Fruit fly (Drosophila melanogaster) whole organism, embryonic: Measurements from ENCODE around the gene CG46463.

ENCODE experiments used
- Atf3 ChIP-seq: fragments of 200-800 bp; sonication (Bioruptor generic); optimal IDR thresholded peaks from 3 replicates; lab custom pipeline; 2016; ENCODE audit warnings: missing biosample characterization, missing genetic modification characterization
- CG10431 ChIP-seq: fragments of 200-800 bp; sonication (Bioruptor generic); optimal IDR thresholded peaks from 3 replicates; lab custom pipeline; 2018; ENCODE audit warnings: missing biosample characterization, mild to moderate bottlenecking, missing genetic modification characterization
- CG10979 ChIP-seq: fragments of 200-800 bp; sonication (Bioruptor generic); optimal IDR thresholded peaks from 2 replicates; lab custom pipeline; 2018; ENCODE audit warnings: missing biosample characterization, mild to moderate bottlenecking, missing genetic modification characterization, moderate library complexity
- CG11456 ChIP-seq: fragments of 200-800 bp; sonication (Bioruptor generic); IDR thresholded peaks from 3 replicates; pipeline ENCODE4 v1.3.6; 2022; ENCODE audit warnings: missing biosample characterization, missing genetic modification characterization
- CG12155 ChIP-seq: fragments of 200-800 bp; sonication (Bioruptor generic); optimal IDR thresholded peaks from 3 replicates; lab custom pipeline; 2016; ENCODE audit warnings: missing biosample characterization, missing genetic modification characterization
- CG12299 ChIP-seq: fragments of 200-800 bp; sonication (Bioruptor generic); optimal IDR thresholded peaks from 2 replicates; lab custom pipeline; 2018; ENCODE audit warnings: missing biosample characterization, mild to moderate bottlenecking, missing genetic modification characterization
- CG13775 ChIP-seq: fragments of 200-800 bp; sonication (Bioruptor generic); optimal IDR thresholded peaks from 3 replicates; lab custom pipeline; 2017; ENCODE audit warnings: missing biosample characterization, mild to moderate bottlenecking, missing genetic modification characterization
- CG14441 ChIP-seq: fragments of 200-800 bp; sonication (Bioruptor generic); IDR thresholded peaks from 2 replicates; pipeline ENCODE4 v1.3.6; 2022; ENCODE audit warnings: missing biosample characterization, missing genetic modification characterization
- CG14860 ChIP-seq: fragments of 200-800 bp; sonication (Bioruptor generic); IDR thresholded peaks from 3 replicates; pipeline ENCODE4 v1.3.6; 2022; ENCODE audit warnings: missing biosample characterization, missing genetic modification characterization; ENCODE audit not compliant: partially characterized antibody
- CG1529 ChIP-seq: fragments of 200-800 bp; sonication (Bioruptor generic); optimal IDR thresholded peaks from 3 replicates; lab custom pipeline; 2018; ENCODE audit warnings: missing biosample characterization, missing genetic modification characterization
- CG16779 ChIP-seq: fragments of 200-800 bp; sonication (Bioruptor generic); IDR thresholded peaks from 2 replicates; pipeline ENCODE4 v1.3.6; 2022; ENCODE audit warnings: missing biosample characterization, missing genetic modification characterization
- CG17912 ChIP-seq: fragments of 200-800 bp; sonication (Bioruptor generic); optimal IDR thresholded peaks from 2 replicates; lab custom pipeline; 2018; ENCODE audit warnings: missing biosample characterization, mild to moderate bottlenecking, missing genetic modification characterization
- CG18476 ChIP-seq: fragments of 200-800 bp; sonication (Bioruptor generic); optimal IDR thresholded peaks from 2 replicates; lab custom pipeline; 2016; ENCODE audit warnings: missing biosample characterization, mild to moderate bottlenecking, missing genetic modification characterization
- CG30431 ChIP-seq: fragments of 200-800 bp; sonication (Bioruptor generic); optimal IDR thresholded peaks from 2 replicates; lab custom pipeline; 2017; ENCODE audit warnings: missing biosample characterization, missing genetic modification characterization
- CG32767 ChIP-seq: fragments of 200-800 bp; sonication (Bioruptor generic); IDR thresholded peaks from 2 replicates; pipeline ENCODE4 v1.3.6; 2022; ENCODE audit warnings: missing biosample characterization, missing genetic modification characterization
- CG4424 ChIP-seq: fragments of 200-800 bp; sonication (Bioruptor generic); optimal IDR thresholded peaks from 3 replicates; lab custom pipeline; 2016; ENCODE audit warnings: missing biosample characterization, missing genetic modification characterization
- CG4730 ChIP-seq: fragments of 200-800 bp; sonication (Bioruptor generic); IDR thresholded peaks from 2 replicates; pipeline ENCODE4 v1.3.6; 2022; ENCODE audit warnings: missing biosample characterization, missing genetic modification characterization
- CG6254 ChIP-seq: fragments of 200-800 bp; sonication (Bioruptor generic); optimal IDR thresholded peaks from 3 replicates; lab custom pipeline; 2017; ENCODE audit warnings: mild to moderate bottlenecking, missing biosample characterization, missing genetic modification reagents, missing genetic modification characterization
- CG7786 ChIP-seq: fragments of 200-800 bp; sonication (Bioruptor generic); optimal IDR thresholded peaks from 2 replicates; lab custom pipeline; 2016; ENCODE audit warnings: missing biosample characterization, missing genetic modification characterization
- CG8281 ChIP-seq: fragments of 200-800 bp; sonication (Bioruptor generic); optimal IDR thresholded peaks from 2 replicates; lab custom pipeline; 2018; ENCODE audit warnings: missing biosample characterization, mild to moderate bottlenecking, missing genetic modification characterization, moderate library complexity
- HLHmδ ChIP-seq: fragments of 200-800 bp; sonication (Bioruptor generic); optimal IDR thresholded peaks from 2 replicates; lab custom pipeline; 2018; ENCODE audit warnings: missing biosample characterization, mild to moderate bottlenecking, missing genetic modification characterization, moderate library complexity
- Max ChIP-seq: fragments of 200-800 bp; sonication (Bioruptor generic); optimal IDR thresholded peaks from 2 replicates; lab custom pipeline; 2016; ENCODE audit warnings: missing biosample characterization, mild to moderate bottlenecking, missing genetic modification characterization
- Nf-YB ChIP-seq: fragments of 200-800 bp; sonication (Bioruptor generic); optimal IDR thresholded peaks from 3 replicates; lab custom pipeline; 2019; ENCODE audit warnings: missing biosample characterization, mild to moderate bottlenecking, missing genetic modification characterization, moderate library complexity
- Nf-YC ChIP-seq: fragments of 200-800 bp; optimal IDR thresholded peaks from 3 replicates; lab custom pipeline; 2019; ENCODE audit warnings: missing biosample characterization, mild to moderate bottlenecking, missing genetic modification characterization, moderate library complexity
- Six4 ChIP-seq: fragments of 200-800 bp; sonication (Bioruptor generic); optimal IDR thresholded peaks from 2 replicates; lab custom pipeline; 2016; ENCODE audit warnings: missing biosample characterization, missing genetic modification characterization
- Tbp ChIP-seq: fragments of >200 bp; optimal IDR thresholded peaks from 2 replicates; lab custom pipeline; 2018; ENCODE audit warnings: missing biosample characterization, missing genetic modification characterization
- abd-A ChIP-seq: fragments of 200-800 bp; sonication (Bioruptor generic); optimal IDR thresholded peaks from 3 replicates; lab custom pipeline; 2019; ENCODE audit warnings: missing biosample characterization, mild to moderate bottlenecking, missing genetic modification characterization, moderate library complexity
- aop ChIP-seq: fragments of 200-800 bp; sonication (Bioruptor generic); IDR thresholded peaks from 2 replicates; pipeline ENCODE4 v1.3.6; 2022; ENCODE audit warnings: missing biosample characterization, missing genetic modification characterization
- ap ChIP-seq: fragments of 200-800 bp; sonication (Bioruptor generic); IDR thresholded peaks from 2 replicates; pipeline ENCODE4 v1.3.6; 2022; ENCODE audit warnings: missing biosample characterization, missing genetic modification characterization
- cato ChIP-seq: fragments of 200-800 bp; sonication (Bioruptor generic); optimal IDR thresholded peaks from 2 replicates; lab custom pipeline; 2016; ENCODE audit warnings: missing biosample characterization, missing genetic modification characterization, borderline replicate concordance
- dan ChIP-seq: fragments of 200-800 bp; sonication (Bioruptor generic); IDR thresholded peaks from 2 replicates; pipeline ENCODE4 v1.3.6; 2022; ENCODE audit warnings: missing biosample characterization, missing genetic modification characterization
- danr ChIP-seq: fragments of 200-800 bp; sonication (Bioruptor generic); IDR thresholded peaks from 2 replicates; pipeline ENCODE4 v1.3.6; 2022; ENCODE audit warnings: missing biosample characterization, missing genetic modification characterization
- ems ChIP-seq: fragments of 200-800 bp; sonication (Bioruptor generic); optimal IDR thresholded peaks from 3 replicates; lab custom pipeline; 2016; ENCODE audit warnings: missing biosample characterization, missing genetic modification characterization
- eve ChIP-seq, 2 experiments: fragments of >200 bp; optimal IDR thresholded peaks; 2 replicates each; lab custom pipeline; 2017; ENCODE audit warnings: missing biosample characterization in 2 of 2, missing genetic modification characterization in 2 of 2
- ewg ChIP-seq: fragments of 200-800 bp; sonication (Bioruptor generic); optimal IDR thresholded peaks from 3 replicates; lab custom pipeline; 2017; ENCODE audit warnings: mild to moderate bottlenecking, missing biosample characterization, missing genetic modification reagents, missing genetic modification characterization
- fd96Cb ChIP-seq: fragments of 200-800 bp; sonication (Bioruptor generic); optimal IDR thresholded peaks from 2 replicates; lab custom pipeline; 2018; ENCODE audit warnings: missing biosample characterization, mild to moderate bottlenecking, missing genetic modification characterization, moderate library complexity
- grau ChIP-seq: fragments of 200-800 bp; optimal IDR thresholded peaks from 3 replicates; lab custom pipeline; 2019; ENCODE audit warnings: missing biosample characterization, mild to moderate bottlenecking, missing genetic modification characterization, moderate library complexity
- lmd ChIP-seq: fragments of 200-800 bp; sonication (Bioruptor generic); IDR thresholded peaks from 2 replicates; pipeline ENCODE4 v1.3.6; 2022; ENCODE audit warnings: missing biosample characterization, missing genetic modification characterization
- luna ChIP-seq: fragments of 200-800 bp; sonication (Bioruptor generic); optimal IDR thresholded peaks from 2 replicates; lab custom pipeline; 2016; ENCODE audit warnings: missing biosample characterization, missing genetic modification characterization
- nerfin-1 ChIP-seq: fragments of 200-800 bp; sonication (Bioruptor generic); optimal IDR thresholded peaks from 3 replicates; lab custom pipeline; 2019; ENCODE audit warnings: missing biosample characterization, mild to moderate bottlenecking, missing genetic modification characterization, moderate library complexity
- pan ChIP-seq, 4 experiments: fragments of >200 bp in 3 of 4; fragments of 200-800 bp in 1 of 4; sonication (Bioruptor generic) in 1 of 4; optimal IDR thresholded peaks in 3 of 4; IDR thresholded peaks in 1 of 4; 2 replicates each; pipeline versions ENCODE4 v1.3.6 to Lab custom; 2017 to 2022; ENCODE audit warnings: missing biosample characterization in 2 of 4, missing genetic modification characterization in 2 of 4, mixed read lengths in 1 of 4
- scrt ChIP-seq: fragments of 200-800 bp; sonication (Bioruptor generic); optimal IDR thresholded peaks from 2 replicates; lab custom pipeline; 2018; ENCODE audit warnings: missing biosample characterization, mild to moderate bottlenecking, missing genetic modification characterization, moderate library complexity
- sd ChIP-seq: fragments of 200-800 bp; sonication (Bioruptor generic); optimal IDR thresholded peaks from 3 replicates; lab custom pipeline; 2018; ENCODE audit warnings: missing biosample characterization, mild to moderate bottlenecking, missing genetic modification characterization, moderate library complexity
- sens ChIP-seq: fragments of 200-800 bp; sonication (Bioruptor generic); peaks from one replicate; lab custom pipeline; 2016; ENCODE audit warnings: missing biosample characterization, missing genetic modification characterization
- slbo ChIP-seq: fragments of 200-800 bp; sonication (Bioruptor generic); IDR thresholded peaks from 2 replicates; pipeline ENCODE4 v1.3.6; 2022; ENCODE audit warnings: missing biosample characterization, missing genetic modification characterization
- sr ChIP-seq: fragments of 200-800 bp; sonication (Bioruptor generic); IDR thresholded peaks from 3 replicates; pipeline ENCODE4 v1.3.6; 2022; ENCODE audit warnings: missing biosample characterization, missing genetic modification characterization
- stwl ChIP-seq: fragments of 200-800 bp; sonication (Bioruptor generic); optimal IDR thresholded peaks from 3 replicates; lab custom pipeline; 2018; ENCODE audit warnings: missing biosample characterization, mild to moderate bottlenecking, missing genetic modification characterization, moderate library complexity
- zfh2 ChIP-seq: fragments of 200-800 bp; sonication (Bioruptor generic); optimal IDR thresholded peaks from 2 replicates; lab custom pipeline; 2016; ENCODE audit warnings: missing biosample characterization, missing genetic modification characterization

Gene CG46463

DNA sequence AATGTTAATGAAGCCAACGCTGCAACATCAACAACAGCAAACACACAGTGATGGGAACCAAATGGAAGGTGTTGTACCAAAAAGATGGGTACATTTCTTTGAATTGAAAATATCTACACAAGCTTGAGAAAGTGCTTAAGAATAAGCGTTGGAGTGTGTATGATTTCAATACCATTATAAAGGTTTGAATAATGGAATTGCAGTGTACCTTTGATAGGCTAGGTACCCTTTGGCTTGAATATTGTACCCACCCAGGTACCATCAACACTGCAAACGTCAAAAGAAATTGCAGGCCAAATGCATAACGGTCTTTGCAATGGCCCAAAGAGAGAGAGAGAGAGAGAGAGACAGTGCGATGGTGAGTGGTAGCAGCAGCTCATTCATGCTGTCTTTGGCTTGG lies 8.4 kb upstream of the CG46463 start (continued):
- TF ChIP-seq CG17912 (no peak), ap (no peak), CG18476 (no peak), sens (GFP tag; lab: Kevin White, UChicago) (peak; percentile 54), aop (GFP tag; lab: Robert Waterston, UW) (no peak), luna (GFP tag; lab: Kevin White, UChicago) (no peak), ewg (GFP tag; lab: Kevin White, UChicago) (no peak), CG13775 (GFP tag; lab: Kevin White, UChicago) (no peak), lmd (GFP tag; lab: Robert Waterston, UW) (no peak), CG14860 (GFP tag; lab: Robert Waterston, UW) (no peak)

DNA sequence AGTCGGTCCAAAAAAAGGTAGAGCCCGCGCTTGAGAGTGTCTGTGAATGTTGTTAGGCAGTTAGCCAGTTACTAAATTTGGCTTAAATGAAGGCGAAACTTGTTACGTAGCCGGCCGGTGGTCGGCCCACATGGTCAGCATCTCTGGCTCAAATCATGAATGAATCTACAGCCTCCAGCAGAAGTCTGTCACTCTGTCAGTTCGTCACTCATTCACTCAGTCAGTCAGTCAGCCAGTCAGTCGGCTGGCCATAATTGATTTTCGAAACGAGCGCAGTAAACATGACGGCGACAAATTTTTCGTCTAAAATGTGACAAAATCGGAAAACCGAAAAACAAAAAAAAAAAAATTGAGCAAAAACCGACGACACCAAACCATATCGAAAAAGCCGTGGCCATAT lies 6.7 kb upstream of the CG46463 start:
- peak; percentile 39 for TF ChIP-seq abd-A (tag; lab: Kevin White, UChicago)
- TF ChIP-seq CG7786 (GFP tag; lab: Kevin White, UChicago), result no peak
- peak; percentile 50 for TF ChIP-seq sd (tag; lab: Kevin White, UChicago)
- no peak for TF ChIP-seq HLHmδ (GFP tag; lab: Kevin White, UChicago)
- 0 out of 3 replicates have a peak, but pooled peaks have one; percentile 38 for TF ChIP-seq sr (GFP tag; lab: Robert Waterston, UW)
- no peak for TF ChIP-seq CG6254
- peak; percentile 96 for TF ChIP-seq CG8281 (tag; lab: Kevin White, UChicago)
- TF ChIP-seq stwl (tag; lab: Kevin White, UChicago), result no peak

DNA sequence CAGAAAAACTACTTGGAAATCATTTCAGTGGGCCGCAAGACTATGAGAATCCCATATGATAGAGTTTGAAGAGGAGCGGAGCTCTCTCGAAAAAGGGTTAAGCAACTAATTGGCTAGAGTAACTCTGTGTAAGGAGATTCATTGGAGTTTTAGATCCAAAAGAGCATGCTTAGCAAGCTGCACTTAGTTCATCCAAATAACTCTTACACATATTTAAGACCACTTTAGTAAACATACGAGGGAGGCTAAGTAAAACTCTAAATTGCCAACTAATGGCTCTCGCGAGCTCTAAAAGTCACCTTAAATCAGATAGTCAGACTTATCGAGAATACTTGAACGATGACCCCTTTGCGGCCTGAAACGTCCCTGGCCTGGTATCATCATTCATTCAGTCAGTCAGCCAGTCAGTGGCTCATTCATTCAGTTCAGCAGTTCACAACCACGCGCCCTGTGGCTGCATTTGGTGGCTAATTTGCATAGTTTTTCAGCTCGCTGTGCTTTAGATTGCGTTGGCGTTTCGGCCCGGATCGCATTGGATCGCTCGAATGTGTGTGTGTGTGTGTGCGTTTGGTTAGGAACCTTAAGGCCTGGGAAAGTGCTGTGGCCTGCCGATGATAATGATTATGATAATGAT lies 6.1 kb upstream of the CG46463 start:
- TF ChIP-seq CG12299 (tag; lab: Kevin White, UChicago) (no peak), cato (GFP tag; lab: Kevin White, UChicago) (no peak), Max (GFP tag; lab: Kevin White, UChicago) (no peak), scrt (no peak), Atf3 (no peak), CG12155 (GFP tag; lab: Kevin White, UChicago) (no peak), CG4730 (GFP tag; lab: Robert Waterston, UW) (peak; percentile 42; the same call in 1 of the 2 replicates), CG10431 (GFP tag; lab: Kevin White, UChicago) (no peak), nerfin-1 (tag; lab: Kevin White, UChicago) (peak; percentile 11), CG4424 (no peak), pan (optimal IDR thresholded peaks at IDR 0.05; lab: Kevin White, UChicago) (no peak), pan (GFP tag; optimal IDR thresholded peaks at IDR 0.05 in 1 of 2, IDR thresholded peaks at IDR 0.05 in 1 of 2) (peak in 1 of 2 experiments; percentile 71), eve (GFP tag; optimal IDR thresholded peaks at IDR 0.05; lab: Kevin White, UChicago) (no peak), Tbp (GFP tag; lab: Kevin White, UChicago) (no peak), slbo (GFP tag; lab: Robert Waterston, UW) (no peak), CG32767 (GFP tag; lab: Robert Waterston, UW) (no peak), dan (no peak), grau (tag; lab: Kevin White, UChicago) (peak; percentile 1), ems (GFP tag; lab: Kevin White, UChicago) (no peak), danr (GFP tag; lab: Robert Waterston, UW) (no peak), Nf-YC (tag; lab: Kevin White, UChicago) (peak; percentile 3), CG14441 (GFP tag; lab: Robert Waterston, UW) (peak; percentile 61), Nf-YB (GFP tag; lab: Kevin White, UChicago) (no peak), CG30431 (GFP tag; lab: Kevin White, UChicago) (no peak), CG1529 (GFP tag; lab: Kevin White, UChicago) (no peak), CG16779 (GFP tag; lab: Robert Waterston, UW) (no peak), CG11456 (GFP tag; lab: Robert Waterston, UW) (no peak), CG10979 (tag; lab: Kevin White, UChicago) (peak; percentile 28), fd96Cb (tag; lab: Kevin White, UChicago) (peak; percentile 24), Six4 (GFP tag; lab: Kevin White, UChicago) (no peak), zfh2 (GFP tag; lab: Kevin White, UChicago) (no peak)
